Worm (Caenorhabditis elegans): ENCODE data around the gene oac-22.

DNA sequence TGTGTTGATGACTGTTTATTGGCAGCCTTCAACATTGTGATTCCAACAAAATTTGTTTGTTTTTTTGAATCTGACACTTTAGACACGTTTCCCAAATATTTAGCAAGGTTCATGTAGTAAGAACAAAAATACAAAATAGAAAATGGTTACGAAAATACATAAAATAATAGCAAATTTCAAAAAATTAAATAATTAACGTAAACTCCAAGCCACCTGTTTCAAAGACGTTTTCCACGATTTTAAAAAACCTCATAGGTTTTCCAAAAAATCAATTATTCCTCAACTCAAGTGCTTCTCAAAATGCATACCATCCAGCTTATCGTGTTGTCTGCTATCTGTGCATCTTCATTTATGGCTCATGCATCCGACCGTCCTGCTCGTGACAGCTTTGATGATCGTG lies 31.9 kb downstream of the oac-22 start, which contains the start of gene F56D6.14:
- TF ChIP-seq unc-62 (GFP tag; optimal IDR thresholded peaks at IDR 0.05) (no peak), mep-1 (tag; optimal IDR thresholded peaks at IDR 0.05) (no peak), sptf-1 (tag; optimal IDR thresholded peaks at IDR 0.05) (no peak), lin-14 (GFP tag; optimal IDR thresholded peaks at IDR 0.05) (no peak), irx-1 (tag; optimal IDR thresholded peaks at IDR 0.05) (no peak)
